Fruit fly (Drosophila melanogaster) whole organism, embryonic: ENCODE measurements around the gene CG15602.

ENCODE experiments used
- Awh ChIP-seq: fragments of 200-800 bp; sonication (Bioruptor generic); IDR thresholded peaks from 2 replicates; pipeline ENCODE4, ENCODE4 v1.3.6; 2022; ENCODE audit warnings: missing biosample characterization, missing genetic modification characterization
- Bgb ChIP-seq: fragments of 200-800 bp; sonication (Bioruptor generic); IDR thresholded peaks from 2 replicates; pipeline ENCODE4 v1.3.6; 2022; ENCODE audit warnings: missing biosample characterization, missing genetic modification characterization; ENCODE audit not compliant: partially characterized antibody
- CG10209 ChIP-seq: fragments of 200-800 bp; sonication (Bioruptor generic); optimal IDR thresholded peaks from 3 replicates; lab custom pipeline; 2017; ENCODE audit warnings: missing biosample characterization, mild to moderate bottlenecking, missing genetic modification characterization, missing genetic modification reagents
- CG10565 ChIP-seq: fragments of 200-800 bp; sonication (Bioruptor generic); optimal IDR thresholded peaks from 3 replicates; lab custom pipeline; 2016; ENCODE audit warnings: missing biosample characterization, mild to moderate bottlenecking, missing genetic modification characterization
- CG11085 ChIP-seq: fragments of 200-800 bp; sonication (Bioruptor generic); IDR thresholded peaks from 2 replicates; pipeline ENCODE4 v1.3.6; 2022; ENCODE audit warnings: missing biosample characterization, missing genetic modification characterization
- CG12104 ChIP-seq: fragments of 200-800 bp; sonication (Bioruptor generic); optimal IDR thresholded peaks from 3 replicates; lab custom pipeline; 2016; ENCODE audit warnings: missing biosample characterization, missing genetic modification characterization
- CG13296 ChIP-seq: fragments of 200-800 bp; sonication (Bioruptor generic); optimal IDR thresholded peaks from 3 replicates; lab custom pipeline; 2018; ENCODE audit warnings: missing biosample characterization, mild to moderate bottlenecking, missing genetic modification characterization
- CG13775 ChIP-seq: fragments of 200-800 bp; sonication (Bioruptor generic); optimal IDR thresholded peaks from 3 replicates; lab custom pipeline; 2017; ENCODE audit warnings: missing biosample characterization, mild to moderate bottlenecking, missing genetic modification characterization
- CG15269 ChIP-seq: fragments of 200-800 bp; sonication (Bioruptor generic); optimal IDR thresholded peaks from 2 replicates; lab custom pipeline; 2018; ENCODE audit warnings: missing biosample characterization, mild to moderate bottlenecking, missing genetic modification characterization, moderate library complexity
- CG2678 ChIP-seq: fragments of 200-800 bp; sonication (Bioruptor generic); optimal IDR thresholded peaks from 3 replicates; lab custom pipeline; 2019; ENCODE audit warnings: missing biosample characterization, mild to moderate bottlenecking, missing genetic modification characterization, moderate library complexity
- CG2889 ChIP-seq: fragments of 200-800 bp; sonication (Bioruptor generic); IDR thresholded peaks from 3 replicates; pipeline ENCODE4 v1.3.6; 2022; ENCODE audit warnings: missing biosample characterization, missing genetic modification characterization
- CG31365 ChIP-seq: fragments of 200-800 bp; sonication (Bioruptor generic); optimal IDR thresholded peaks from 2 replicates; lab custom pipeline; 2018; ENCODE audit warnings: missing biosample characterization, mild to moderate bottlenecking, missing genetic modification characterization
- CG32532 ChIP-seq: fragments of 200-800 bp; sonication (Bioruptor generic); IDR thresholded peaks from 2 replicates; pipeline ENCODE4 v1.3.6; 2022; ENCODE audit warnings: missing biosample characterization, missing genetic modification characterization
- CG3281 ChIP-seq: fragments of 200-800 bp; sonication (Bioruptor generic); optimal IDR thresholded peaks from 3 replicates; lab custom pipeline; 2017; ENCODE audit warnings: missing biosample characterization, mild to moderate bottlenecking, missing genetic modification characterization
- CG33213 ChIP-seq: fragments of 200-800 bp; sonication (Bioruptor generic); optimal IDR thresholded peaks from 3 replicates; lab custom pipeline; 2016; ENCODE audit warnings: missing biosample characterization, missing genetic modification characterization
- CG3995 ChIP-seq: fragments of 200-800 bp; sonication (Bioruptor generic); optimal IDR thresholded peaks from 3 replicates; lab custom pipeline; 2016; ENCODE audit warnings: missing biosample characterization, missing genetic modification characterization
- CG42726 ChIP-seq: fragments of 200-800 bp; sonication (Bioruptor generic); IDR thresholded peaks from 2 replicates; pipeline ENCODE4 v1.3.6; 2022; ENCODE audit warnings: missing biosample characterization, missing genetic modification characterization; ENCODE audit not compliant: partially characterized antibody
- CG4424 ChIP-seq: fragments of 200-800 bp; sonication (Bioruptor generic); optimal IDR thresholded peaks from 3 replicates; lab custom pipeline; 2016; ENCODE audit warnings: missing biosample characterization, missing genetic modification characterization
- CG4820 ChIP-seq: fragments of 200-800 bp; sonication (Bioruptor generic); optimal IDR thresholded peaks from 3 replicates; lab custom pipeline; 2016; ENCODE audit warnings: missing biosample characterization, missing genetic modification characterization
- CG7372 ChIP-seq: fragments of 200-800 bp; sonication (Bioruptor generic); IDR thresholded peaks from 2 replicates; pipeline ENCODE4 v1.3.6; 2022; ENCODE audit warnings: missing biosample characterization, missing genetic modification characterization
- CG8281 ChIP-seq: fragments of 200-800 bp; sonication (Bioruptor generic); optimal IDR thresholded peaks from 2 replicates; lab custom pipeline; 2018; ENCODE audit warnings: missing biosample characterization, mild to moderate bottlenecking, missing genetic modification characterization, moderate library complexity
- CG8924 ChIP-seq: fragments of 200-800 bp; optimal IDR thresholded peaks from 3 replicates; lab custom pipeline; 2019; ENCODE audit warnings: missing biosample characterization, mild to moderate bottlenecking, missing genetic modification characterization, moderate library complexity
- CG9215 ChIP-seq: fragments of 200-800 bp; sonication (Bioruptor generic); IDR thresholded peaks from 2 replicates; pipeline ENCODE4 v1.3.6; 2022; ENCODE audit warnings: missing biosample characterization, missing genetic modification characterization
- CG9609 ChIP-seq: fragments of 200-800 bp; sonication (Bioruptor generic); optimal IDR thresholded peaks from 3 replicates; lab custom pipeline; 2016; ENCODE audit warnings: missing biosample characterization, missing genetic modification characterization
- Camta ChIP-seq: fragments of 200-800 bp; sonication (Bioruptor generic); optimal IDR thresholded peaks from 2 replicates; lab custom pipeline; 2016; ENCODE audit warnings: missing biosample characterization, missing genetic modification characterization
- Dref ChIP-seq: fragments of 200-800 bp; sonication (Bioruptor generic); IDR thresholded peaks from 2 replicates; pipeline ENCODE4 v1.3.6; 2022; ENCODE audit warnings: missing biosample characterization, missing genetic modification characterization
- Ets65A ChIP-seq: fragments of 200-800 bp; sonication (Bioruptor generic); peaks from one replicate; lab custom pipeline; 2016; ENCODE audit warnings: missing biosample characterization, missing genetic modification characterization
- HmgD ChIP-seq: fragments of 200-800 bp; sonication (Bioruptor generic); optimal IDR thresholded peaks from 3 replicates; lab custom pipeline; 2016; ENCODE audit warnings: missing biosample characterization, missing genetic modification characterization
- Hmr ChIP-seq: fragments of 200-800 bp; sonication (Bioruptor generic); optimal IDR thresholded peaks from 3 replicates; lab custom pipeline; 2017; ENCODE audit warnings: mild to moderate bottlenecking, missing biosample characterization, missing genetic modification reagents, missing genetic modification characterization
- Meics ChIP-seq: fragments of 200-800 bp; sonication (Bioruptor generic); optimal IDR thresholded peaks from 2 replicates; lab custom pipeline; 2017; ENCODE audit warnings: missing biosample characterization, mild to moderate bottlenecking, missing genetic modification characterization
- NC2β ChIP-seq: fragments of 200-800 bp; sonication (Bioruptor generic); optimal IDR thresholded peaks from 2 replicates; lab custom pipeline; 2016; ENCODE audit warnings: missing biosample characterization, missing genetic modification characterization
- Pdp1 ChIP-seq, 2 experiments: fragments of 200-800 bp; sonication (Bioruptor generic); optimal IDR thresholded peaks; 3 replicates each; lab custom pipeline; 2016; ENCODE audit warnings: missing biosample characterization in 2 of 2, missing genetic modification characterization in 2 of 2, mild to moderate bottlenecking in 1 of 2, moderate library complexity in 1 of 2
- Sox102F ChIP-seq: fragments of 200-800 bp; sonication (Bioruptor generic); optimal IDR thresholded peaks from 2 replicates; lab custom pipeline; 2018; ENCODE audit warnings: missing biosample characterization, mild to moderate bottlenecking, missing genetic modification characterization, moderate library complexity
- Sry-δ ChIP-seq: fragments of 200-800 bp; sonication (Bioruptor generic); optimal IDR thresholded peaks from 2 replicates; lab custom pipeline; 2016; ENCODE audit warnings: missing biosample characterization, missing genetic modification characterization
- abd-A ChIP-seq: fragments of 200-800 bp; sonication (Bioruptor generic); optimal IDR thresholded peaks from 3 replicates; lab custom pipeline; 2019; ENCODE audit warnings: missing biosample characterization, mild to moderate bottlenecking, missing genetic modification characterization, moderate library complexity
- ato ChIP-seq: fragments of 200-800 bp; sonication (Bioruptor generic); IDR thresholded peaks from 2 replicates; pipeline ENCODE4 v1.3.6; 2022; ENCODE audit warnings: missing biosample characterization, missing genetic modification characterization; ENCODE audit not compliant: partially characterized antibody
- bab2 ChIP-seq: fragments of 200-800 bp; sonication (Bioruptor generic); optimal IDR thresholded peaks from 2 replicates; lab custom pipeline; 2016; ENCODE audit warnings: missing biosample characterization, missing genetic modification characterization
- bcd ChIP-seq: fragments of 200-800 bp; sonication (Bioruptor generic); optimal IDR thresholded peaks from 2 replicates; lab custom pipeline; 2017; ENCODE audit warnings: missing biosample characterization, mild to moderate bottlenecking, missing genetic modification characterization
- ci ChIP-seq: fragments of 200-800 bp; sonication (Bioruptor generic); IDR thresholded peaks from 3 replicates; pipeline ENCODE4 v1.3.6; 2022; ENCODE audit warnings: missing biosample characterization, missing genetic modification characterization
- crc ChIP-seq: fragments of 200-800 bp; sonication (Bioruptor generic); optimal IDR thresholded peaks from 2 replicates; lab custom pipeline; 2016; ENCODE audit warnings: missing biosample characterization, missing genetic modification characterization
- ems ChIP-seq: fragments of 200-800 bp; sonication (Bioruptor generic); optimal IDR thresholded peaks from 3 replicates; lab custom pipeline; 2016; ENCODE audit warnings: missing biosample characterization, missing genetic modification characterization
- grau ChIP-seq: fragments of 200-800 bp; optimal IDR thresholded peaks from 3 replicates; lab custom pipeline; 2019; ENCODE audit warnings: missing biosample characterization, mild to moderate bottlenecking, missing genetic modification characterization, moderate library complexity
- ind ChIP-seq: fragments of 200-800 bp; sonication (Bioruptor generic); optimal IDR thresholded peaks from 3 replicates; lab custom pipeline; 2016; ENCODE audit warnings: missing biosample characterization, missing genetic modification characterization
- lbe ChIP-seq: fragments of 200-800 bp; sonication (Bioruptor generic); optimal IDR thresholded peaks from 2 replicates; lab custom pipeline; 2016; ENCODE audit warnings: missing biosample characterization, mild to moderate bottlenecking, missing genetic modification characterization
- maf-S ChIP-seq: fragments of 200-800 bp; sonication (Bioruptor generic); optimal IDR thresholded peaks from 2 replicates; lab custom pipeline; 2016; ENCODE audit warnings: missing biosample characterization, missing genetic modification characterization
- mam ChIP-seq: fragments of 200-800 bp; sonication (Bioruptor generic); optimal IDR thresholded peaks from 3 replicates; lab custom pipeline; 2016; ENCODE audit warnings: missing biosample characterization, missing genetic modification characterization
- org-1 ChIP-seq: fragments of 200-800 bp; sonication (Bioruptor generic); optimal IDR thresholded peaks from 2 replicates; lab custom pipeline; 2017; ENCODE audit warnings: missing biosample characterization, missing genetic modification characterization
- psq ChIP-seq: fragments of 200-800 bp; sonication (Bioruptor generic); optimal IDR thresholded peaks from 2 replicates; lab custom pipeline; 2017; ENCODE audit warnings: missing biosample characterization, missing genetic modification characterization
- sug ChIP-seq: fragments of 200-800 bp; optimal IDR thresholded peaks from 2 replicates; lab custom pipeline; 2019; ENCODE audit warnings: missing biosample characterization, mild to moderate bottlenecking, missing genetic modification characterization, moderate library complexity
- unc-4 ChIP-seq: fragments of 200-800 bp; sonication (Bioruptor generic); IDR thresholded peaks from 2 replicates; pipeline ENCODE4 v1.3.6; 2022; ENCODE audit warnings: missing biosample characterization, missing genetic modification characterization; ENCODE audit not compliant: partially characterized antibody
- wdn ChIP-seq: fragments of 200-800 bp; sonication (Bioruptor generic); IDR thresholded peaks from 2 replicates; pipeline ENCODE4 v1.3.6; 2022; ENCODE audit warnings: missing biosample characterization, missing genetic modification characterization
- z ChIP-seq: fragments of 200-800 bp; sonication (Bioruptor generic); IDR thresholded peaks from 3 replicates; pipeline ENCODE4 v1.3.6; 2022; ENCODE audit warnings: missing biosample characterization, missing genetic modification characterization
- zfh1 ChIP-seq: fragments of 200-800 bp; sonication (Bioruptor generic); IDR thresholded peaks from 3 replicates; pipeline ENCODE4 v1.3.6; 2022; ENCODE audit warnings: missing biosample characterization, missing genetic modification characterization

CG15602 gene

dm6 chrX:15805523-15805922 lies 6.3 kb downstream of the CG15602 start:
- no peak for TF ChIP-seq CG4424 (GFP tag; lab: Kevin White, UChicago)
- TF ChIP-seq CG33213 (GFP tag; lab: Kevin White, UChicago) = no peak
- TF ChIP-seq CG12104 (GFP tag; lab: Kevin White, UChicago) = no peak
- TF ChIP-seq CG3995 = no peak
- TF ChIP-seq Meics (GFP tag; lab: Kevin White, UChicago) = no peak
- TF ChIP-seq CG13296 (GFP tag; lab: Kevin White, UChicago) = peak; percentile 46
- TF ChIP-seq CG3281 = no peak
- no peak for TF ChIP-seq Dref (GFP tag; lab: Robert Waterston, UW)
- no peak for TF ChIP-seq psq
- no peak for TF ChIP-seq org-1 (GFP tag; lab: Kevin White, UChicago)
- TF ChIP-seq CG13775 (GFP tag; lab: Kevin White, UChicago) = no peak
- TF ChIP-seq HmgD (GFP tag; lab: Kevin White, UChicago) = no peak
- TF ChIP-seq Pdp1 (GFP tag; optimal IDR thresholded peaks at IDR 0.05; lab: Kevin White, UChicago) = no peak
- TF ChIP-seq CG32532 (GFP tag; lab: Robert Waterston, UW) = no peak
- TF ChIP-seq CG9215 (GFP tag; lab: Robert Waterston, UW) = no peak
- TF ChIP-seq grau (tag; lab: Kevin White, UChicago) = no peak
- no peak for TF ChIP-seq CG11085 (GFP tag; lab: Robert Waterston, UW)
- TF ChIP-seq lbe = no peak
- no peak for TF ChIP-seq zfh1
- TF ChIP-seq Sry-δ (GFP tag; lab: Kevin White, UChicago) = no peak
- TF ChIP-seq CG15269 (tag; lab: Kevin White, UChicago) = no peak
- no peak for TF ChIP-seq unc-4 (GFP tag; lab: Robert Waterston, UW)
- TF ChIP-seq sug (tag; lab: Kevin White, UChicago) = no peak
- TF ChIP-seq Camta = no peak
- peak; percentile 21 for TF ChIP-seq CG2678 (tag; lab: Kevin White, UChicago)
- no peak for TF ChIP-seq CG31365 (tag; lab: Kevin White, UChicago)
- no peak for TF ChIP-seq crc (GFP tag; lab: Kevin White, UChicago)
- no peak for TF ChIP-seq CG10209 (GFP tag; lab: Kevin White, UChicago)
- no peak for TF ChIP-seq Sox102F (GFP tag; lab: Kevin White, UChicago)
- TF ChIP-seq Bgb = no peak
- no peak for TF ChIP-seq ato (GFP tag; lab: Robert Waterston, UW)
- no peak for TF ChIP-seq CG7372
- TF ChIP-seq CG8281 = no peak
- no peak for TF ChIP-seq ci
- TF ChIP-seq NC2β (GFP tag; lab: Kevin White, UChicago) = no peak
- TF ChIP-seq z (GFP tag; lab: Robert Waterston, UW) = no peak
- TF ChIP-seq bab2 (GFP tag; lab: Kevin White, UChicago) = peak; percentile 10
- TF ChIP-seq CG10565 (GFP tag; lab: Kevin White, UChicago) = no peak
- TF ChIP-seq bcd (GFP tag; lab: Kevin White, UChicago) = no peak
- TF ChIP-seq ind (GFP tag; lab: Kevin White, UChicago) = no peak
- TF ChIP-seq abd-A (tag; lab: Kevin White, UChicago) = no peak
- no peak for TF ChIP-seq Awh (GFP tag; lab: Robert Waterston, UW)
- TF ChIP-seq CG42726 = no peak
- TF ChIP-seq CG2889 (GFP tag; lab: Robert Waterston, UW) = no peak
- no peak for TF ChIP-seq maf-S (GFP tag; lab: Kevin White, UChicago)
- no peak for TF ChIP-seq wdn (GFP tag; lab: Robert Waterston, UW)
- TF ChIP-seq mam (GFP tag; lab: Kevin White, UChicago) = no peak
- TF ChIP-seq ems (GFP tag; lab: Kevin White, UChicago) = no peak
- TF ChIP-seq CG8924 = no peak
- peak; percentile 49 for TF ChIP-seq Hmr (GFP tag; lab: Kevin White, UChicago)
- TF ChIP-seq CG9609 (GFP tag; lab: Kevin White, UChicago) = no peak
- peak; percentile 78 for TF ChIP-seq Ets65A (GFP tag; lab: Kevin White, UChicago)
- no peak for TF ChIP-seq CG4820 (GFP tag; lab: Kevin White, UChicago)
